Worm (Caenorhabditis elegans): Measurements from ENCODE around the gene mcm-10.

DNA sequence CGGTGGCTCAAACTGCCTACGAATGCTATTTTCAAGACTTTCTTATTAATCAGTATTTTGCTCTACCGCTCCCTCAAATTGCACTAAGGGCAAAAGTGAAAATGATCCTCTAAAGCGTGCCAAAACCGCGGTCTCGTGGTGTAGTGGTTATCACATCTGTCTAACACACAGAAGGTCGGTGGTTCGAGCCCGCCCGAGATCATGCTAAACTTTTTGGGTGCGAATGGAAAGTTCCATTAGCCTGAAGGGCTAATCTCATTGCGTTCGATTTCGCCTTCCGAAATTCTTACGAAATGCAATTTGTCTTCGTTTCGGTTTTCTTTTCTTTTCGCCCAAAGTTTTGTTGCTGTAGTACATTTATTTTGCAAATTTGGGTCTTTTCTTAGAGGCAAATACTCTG lies 36.1 kb downstream of the mcm-10 start:
- TF ChIP-seq nhr-76 (tag; optimal IDR thresholded peaks at IDR 0.05) (no peak), mab-9 (GFP tag; IDR thresholded peaks at IDR 0.05) (no peak), pqm-1 (tag; optimal IDR thresholded peaks at IDR 0.05) (no peak), mep-1 (tag; optimal IDR thresholded peaks at IDR 0.05) (no peak), jun-1 (tag; optimal IDR thresholded peaks at IDR 0.05) (no peak), lsy-2 (tag; optimal IDR thresholded peaks at IDR 0.05) (peak in 1 of 2 experiments; percentile 20), aly-2 (tag; optimal IDR thresholded peaks at IDR 0.05) (no peak), F16B12.6 (tag; optimal IDR thresholded peaks at IDR 0.05) (no peak), unc-62 (GFP tag; optimal IDR thresholded peaks at IDR 0.05) (no peak), lir-3 (tag; optimal IDR thresholded peaks at IDR 0.05; ENCODE audit: poor library complexity) (no peak)

Data from whole organism, L1 larva.